Worm (Caenorhabditis elegans): Measurements from ENCODE around the gene ckb-1.

DNA sequence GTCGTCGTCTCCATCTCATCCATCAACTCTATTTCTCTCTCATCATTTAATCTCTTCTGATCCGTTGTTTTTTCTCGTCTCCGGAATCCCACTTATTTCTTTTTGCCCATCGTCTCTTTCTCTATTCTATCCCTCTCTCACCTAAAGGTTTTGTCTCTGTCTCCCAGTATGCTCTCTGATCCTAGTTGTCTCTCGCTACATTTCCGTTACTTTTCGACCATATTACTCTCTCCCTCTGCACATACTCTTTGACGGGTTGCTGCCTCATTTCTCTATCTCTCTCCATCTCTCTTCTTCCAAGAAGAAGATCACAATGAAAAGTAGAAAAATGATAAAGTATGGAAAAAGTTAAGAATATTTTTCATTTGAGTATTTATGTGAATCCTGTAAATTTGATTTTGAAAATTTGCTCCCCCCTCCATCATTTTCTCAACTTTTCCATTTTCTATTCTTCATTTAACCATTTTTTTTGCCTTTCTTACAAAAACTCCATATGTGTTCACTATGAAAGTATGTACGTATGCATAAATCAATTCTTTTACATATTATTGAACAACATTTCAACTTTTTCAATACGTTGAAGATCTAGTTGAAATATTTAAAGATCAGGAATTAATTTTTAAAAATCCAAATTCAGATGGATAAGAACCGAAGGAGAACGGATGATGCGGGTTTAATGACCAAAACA lies 47.9 kb upstream of the ckb-1 start, which contains the start of gene tag-131:
- TF ChIP-seq ztf-23 (GFP tag; IDR thresholded peaks at IDR 0.05), result no peak
- TF ChIP-seq cog-1 (tag; optimal IDR thresholded peaks at IDR 0.05), result no peak
- no peak for TF ChIP-seq ztf-29 (GFP tag; IDR thresholded peaks at IDR 0.05)
- TF ChIP-seq flt-1 (GFP tag; IDR thresholded peaks at IDR 0.05), result no peak
- no peak for TF ChIP-seq klf-2 (GFP tag; conservative IDR thresholded peaks at IDR 0.05)

Data from whole organism, midembryonic.